Worm (Caenorhabditis elegans) whole organism, L3 larva: Measurements from ENCODE around the gene fbxa-113.

Experiments
- ZK546.5 ChIP-seq: sonication (generic microtip); optimal IDR thresholded peaks from 2 replicates; lab custom pipeline; 2017; ENCODE audit warnings: missing biosample characterization, missing genetic modification characterization
- ama-1 ChIP-seq: fragments of 150-350 bp; optimal IDR thresholded peaks from 2 replicates; lab custom pipeline; 2018
- ceh-9 ChIP-seq: sonication (generic microtip); optimal IDR thresholded peaks from 2 replicates; lab custom pipeline; 2018; ENCODE audit warnings: missing biosample characterization, missing genetic modification characterization
- egl-27 ChIP-seq: sonication (generic microtip); optimal IDR thresholded peaks from 4 replicates; lab custom pipeline; 2017; ENCODE audit warnings: missing biosample characterization, missing genetic modification reagents, missing genetic modification characterization
- fkh-10 ChIP-seq: sonication (generic microtip); optimal IDR thresholded peaks from 2 replicates; lab custom pipeline; 2017; ENCODE audit warnings: missing biosample characterization, missing genetic modification reagents, missing genetic modification characterization
- fos-1 ChIP-seq: fragments of 150-350 bp; optimal IDR thresholded peaks from 2 replicates; lab custom pipeline; 2014; ENCODE audit warnings: missing biosample characterization, missing genetic modification characterization
- lin-39 ChIP-seq: fragments of 150-350 bp; optimal IDR thresholded peaks from 2 replicates; lab custom pipeline; 2018; ENCODE audit warnings: missing biosample characterization, missing genetic modification reagents, missing genetic modification characterization
- nhr-237 ChIP-seq: fragments of 150-350 bp; optimal IDR thresholded peaks from 2 replicates; lab custom pipeline; 2014; ENCODE audit warnings: missing biosample characterization, missing genetic modification characterization
- nhr-76 ChIP-seq: fragments of 150-350 bp; sonication (generic microtip); optimal IDR thresholded peaks from 5 replicates; lab custom pipeline; 2014; ENCODE audit warnings: missing biosample characterization, missing genetic modification characterization
- pha-4 ChIP-seq: fragments of 150-350 bp; optimal IDR thresholded peaks from 2 replicates; lab custom pipeline; 2014; ENCODE audit warnings: missing biosample characterization, missing genetic modification reagents, missing genetic modification characterization
- pqm-1 ChIP-seq: fragments of 150-350 bp; optimal IDR thresholded peaks from 2 replicates; lab custom pipeline; 2017; ENCODE audit warnings: missing biosample characterization, missing genetic modification characterization, inconsistent platforms
- unc-39 ChIP-seq: sonication (generic microtip); optimal IDR thresholded peaks from 4 replicates; lab custom pipeline; 2017; ENCODE audit warnings: missing biosample characterization, missing genetic modification characterization
- zag-1 ChIP-seq: fragments of 150-350 bp; optimal IDR thresholded peaks from 2 replicates; lab custom pipeline; 2014; ENCODE audit warnings: missing biosample characterization, missing genetic modification characterization

DNA sequence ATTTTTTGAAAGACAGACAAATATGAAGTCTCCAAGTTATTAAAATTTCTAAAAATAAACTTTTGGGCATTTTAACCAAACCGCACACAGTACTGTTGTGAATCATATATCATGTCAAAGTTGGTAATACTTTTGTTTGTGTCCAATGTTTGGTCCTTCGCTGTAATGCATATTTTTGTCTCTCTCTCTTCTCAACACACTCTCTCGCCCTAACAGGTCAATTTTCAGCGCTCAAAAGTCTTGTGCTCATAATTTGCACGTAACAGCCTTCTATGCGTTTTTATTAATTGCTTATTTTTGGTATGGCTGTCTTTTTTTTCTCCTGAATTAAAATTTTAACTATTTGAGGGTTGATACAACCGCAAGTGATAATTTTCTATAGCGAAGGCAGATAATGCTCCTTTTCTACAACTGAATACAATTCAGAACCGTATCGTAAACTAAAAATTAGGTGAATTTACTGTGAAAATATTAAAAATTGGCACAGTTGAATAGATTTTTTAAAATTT lies 41.4 kb upstream of the fbxa-113 start:
- TF ChIP-seq lin-39 (tag; lab: Kevin White, UChicago) (no peak), nhr-237 (tag; lab: Kevin White, UChicago) (no peak), ZK546.5 (tag; lab: Kevin White, UChicago) (no peak), pha-4 (no peak), ceh-9 (tag; lab: Kevin White, UChicago) (no peak), zag-1 (tag; lab: Kevin White, UChicago) (no peak), fos-1 (tag; lab: Kevin White, UChicago) (no peak), egl-27 (tag; lab: Kevin White, UChicago) (no peak), unc-39 (tag; lab: Kevin White, UChicago) (no peak), nhr-76 (no peak), ama-1 (no peak), pqm-1 (no peak), fkh-10 (no peak)
